Fruit fly (Drosophila melanogaster) whole organism, pupa: Measurements from ENCODE around the gene CG5255.

Source experiments
- CG13204 ChIP-seq: fragments of 200-800 bp; sonication (Bioruptor generic); optimal IDR thresholded peaks from 2 replicates; lab custom pipeline; 2018; ENCODE audit warnings: missing biosample characterization, mild to moderate bottlenecking, missing genetic modification characterization, moderate library complexity
- CG15710 ChIP-seq: fragments of 200-800 bp; sonication (Bioruptor generic); optimal IDR thresholded peaks from 2 replicates; lab custom pipeline; 2018; ENCODE audit warnings: missing biosample characterization, mild to moderate bottlenecking, missing genetic modification characterization, moderate library complexity
- EcR ChIP-seq: fragments of 200-800 bp; sonication (Bioruptor generic); optimal IDR thresholded peaks from 3 replicates; lab custom pipeline; 2019; ENCODE audit warnings: missing biosample characterization, missing genetic modification characterization, mild to moderate bottlenecking, moderate library complexity, missing genetic modification reagents
- Snoo ChIP-seq: fragments of 200-800 bp; sonication (Bioruptor generic); optimal IDR thresholded peaks from 3 replicates; lab custom pipeline; 2017; ENCODE audit warnings: missing biosample characterization, mild to moderate bottlenecking, missing genetic modification characterization, inconsistent platforms
- fd96Ca ChIP-seq: fragments of 200-800 bp; sonication (Bioruptor generic); IDR thresholded peaks from 3 replicates; pipeline ENCODE4 v1.3.6; 2022; ENCODE audit warnings: missing biosample characterization, missing genetic modification characterization
- rn ChIP-seq: fragments of 200-800 bp; sonication (Bioruptor generic); IDR thresholded peaks from 2 replicates; pipeline ENCODE4 v1.3.6; 2022; ENCODE audit warnings: missing biosample characterization, missing genetic modification characterization

DNA sequence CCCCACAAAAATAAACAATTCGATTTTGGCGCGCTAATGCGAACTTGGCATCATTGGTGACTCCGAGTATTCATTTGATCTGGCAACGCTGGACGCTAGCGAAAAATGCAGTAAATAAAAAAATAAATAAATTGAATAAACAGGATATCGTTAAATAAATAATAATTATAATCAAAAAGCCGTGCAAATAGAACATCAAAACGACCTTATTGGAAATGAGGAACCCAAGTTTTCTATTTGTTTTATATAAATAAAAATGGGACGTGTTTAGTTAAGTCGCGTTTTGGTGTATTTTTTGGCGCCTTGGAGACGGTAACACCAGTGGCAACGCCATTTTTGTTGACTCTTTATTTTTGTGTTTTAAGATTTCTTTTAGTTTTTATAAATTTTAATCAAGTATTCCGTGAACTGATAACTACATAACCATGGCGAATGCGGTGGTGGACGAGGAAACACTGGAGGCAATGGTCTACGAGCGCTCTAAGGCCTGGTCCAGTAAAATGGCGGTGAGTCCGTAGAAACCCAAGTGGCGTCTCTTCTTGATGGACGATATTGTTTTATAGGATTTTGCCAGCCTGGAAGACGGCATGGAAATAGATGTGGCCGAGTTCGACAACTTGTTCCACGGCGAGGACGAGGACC is 49.6 kb upstream of the CG5255 start, which contains the start of gene cal1:
- TF ChIP-seq rn (GFP tag; lab: Robert Waterston, UW) (no peak), CG15710 (tag; lab: Kevin White, UChicago) (no peak), CG13204 (GFP tag; lab: Kevin White, UChicago) (no peak), EcR (GFP tag; lab: Kevin White, UChicago) (no peak), fd96Ca (GFP tag; lab: Robert Waterston, UW) (no peak), Snoo (tag; lab: Kevin White, UChicago) (no peak)
